Worm (Caenorhabditis elegans) whole organism, late embryonic: ENCODE data around the gene T06F4.1.

Experiments used
- F13H6.1 ChIP-seq: sonication (generic microtip); optimal IDR thresholded peaks from 2 replicates; lab custom pipeline; 2016; ENCODE audit warnings: missing genetic modification characterization, missing compliant biosample characterization
- ama-1 ChIP-seq: fragments of 150-350 bp; optimal IDR thresholded peaks from 2 replicates; lab custom pipeline; 2014
- ceh-18 ChIP-seq: sonication (generic microtip); optimal IDR thresholded peaks from 2 replicates; lab custom pipeline; 2016; ENCODE audit warnings: missing genetic modification characterization, missing compliant biosample characterization
- ceh-34 ChIP-seq: sonication (generic microtip); optimal IDR thresholded peaks from 2 replicates; lab custom pipeline; 2016; ENCODE audit warnings: mild to moderate bottlenecking, missing genetic modification characterization, missing compliant biosample characterization
- ceh-6 ChIP-seq: fragments of 200-800 bp; sonication (Bioruptor generic); optimal IDR thresholded peaks from 2 replicates; lab custom pipeline; 2018; ENCODE audit warnings: mild to moderate bottlenecking, missing genetic modification characterization, missing compliant biosample characterization
- che-1 ChIP-seq: sonication (generic microtip); optimal IDR thresholded peaks from 2 replicates; lab custom pipeline; 2016; ENCODE audit warnings: mild to moderate bottlenecking, missing genetic modification characterization, missing compliant biosample characterization
- elt-2 ChIP-seq: sonication (generic microtip); optimal IDR thresholded peaks from 2 replicates; lab custom pipeline; 2016; ENCODE audit warnings: missing genetic modification reagents, missing genetic modification characterization, missing compliant biosample characterization
- ets-4 ChIP-seq: sonication (generic microtip); optimal IDR thresholded peaks from 2 replicates; lab custom pipeline; 2016; ENCODE audit warnings: missing genetic modification characterization, missing compliant biosample characterization
- hlh-8 ChIP-seq: sonication (generic microtip); optimal IDR thresholded peaks from 2 replicates; lab custom pipeline; 2016; ENCODE audit warnings: missing genotype, missing genetic modification characterization, missing compliant biosample characterization
- nfya-1 ChIP-seq: sonication (generic microtip); optimal IDR thresholded peaks from 2 replicates; lab custom pipeline; 2017; ENCODE audit warnings: missing genetic modification characterization, mild to moderate bottlenecking, missing compliant biosample characterization, antibody characterized with exemption, moderate library complexity
- npax-4 ChIP-seq: sonication (generic microtip); optimal IDR thresholded peaks from 2 replicates; lab custom pipeline; 2016; ENCODE audit warnings: missing genetic modification characterization, missing compliant biosample characterization
- pat-9 ChIP-seq: fragments of 200-800 bp; sonication (Bioruptor generic); optimal IDR thresholded peaks from 2 replicates; lab custom pipeline; 2018; ENCODE audit warnings: mild to moderate bottlenecking, missing genetic modification characterization, moderate library complexity, missing compliant biosample characterization
- rnt-1 ChIP-seq: sonication (generic microtip); optimal IDR thresholded peaks from 2 replicates; lab custom pipeline; 2016; ENCODE audit warnings: missing genetic modification characterization, missing compliant biosample characterization
- sdc-2 ChIP-seq: sonication (generic microtip); optimal IDR thresholded peaks from 2 replicates; lab custom pipeline; 2016; ENCODE audit warnings: missing genotype, missing genetic modification characterization, missing compliant biosample characterization
- sox-4 ChIP-seq: sonication (generic microtip); optimal IDR thresholded peaks from 2 replicates; lab custom pipeline; 2017; ENCODE audit warnings: mild to moderate bottlenecking, missing genetic modification characterization, inconsistent platforms, missing compliant biosample characterization
- unc-55 ChIP-seq: sonication (generic microtip); optimal IDR thresholded peaks from 2 replicates; lab custom pipeline; 2017; ENCODE audit warnings: missing biosample characterization, missing genetic modification reagents, missing genetic modification characterization
- zip-5 ChIP-seq: sonication (generic microtip); optimal IDR thresholded peaks from 2 replicates; lab custom pipeline; 2016; ENCODE audit warnings: missing genetic modification characterization, missing compliant biosample characterization

Gene T06F4.1

ce11 chrX:4007724-4008123 lies 71.4 kb downstream of the T06F4.1 start:
- TF ChIP-seq elt-2 (tag; lab: Kevin White, UChicago) (peak; percentile 19), ama-1 (no peak)

ce11 chrX:4006966-4007365 lies 72.2 kb downstream of the T06F4.1 start:
- TF ChIP-seq sox-4 (tag; lab: Kevin White, UChicago) (no peak), rnt-1 (tag; lab: Kevin White, UChicago) (no peak), che-1 (tag; lab: Kevin White, UChicago) (no peak), sdc-2 (tag; lab: Kevin White, UChicago) (no peak), nfya-1 (no peak), unc-55 (GFP tag; lab: Kevin White, UChicago) (no peak), ama-1 (no peak), hlh-8 (tag; lab: Kevin White, UChicago) (no peak), ceh-18 (tag; lab: Kevin White, UChicago) (no peak), ceh-6 (no peak), F13H6.1 (tag; lab: Kevin White, UChicago) (no peak), ets-4 (tag; lab: Kevin White, UChicago) (no peak), npax-4 (tag; lab: Kevin White, UChicago) (no peak), zip-5 (tag; lab: Kevin White, UChicago) (no peak), pat-9 (no peak), ceh-34 (tag; lab: Kevin White, UChicago) (no peak)
